Worm (Caenorhabditis elegans) whole organism, L3 larva: ENCODE measurements around the gene F41C3.11.

Experiments used
- elt-2 ChIP-seq: sonication (generic microtip); optimal IDR thresholded peaks from 2 replicates; lab custom pipeline; 2016; ENCODE audit warnings: missing genetic modification reagents, mild to moderate bottlenecking, missing genetic modification characterization, missing compliant biosample characterization
- hmg-11 ChIP-seq: sonication (generic microtip); optimal IDR thresholded peaks from 2 replicates; lab custom pipeline; 2016; ENCODE audit warnings: missing genetic modification characterization, missing compliant biosample characterization
- ztf-11 ChIP-seq: fragments of 150-350 bp; optimal IDR thresholded peaks from 2 replicates; lab custom pipeline; 2014; ENCODE audit warnings: missing biosample characterization, missing genetic modification characterization

ce11 chrII:4727769-4728168, 6.0 kb downstream of the F41C3.11 start, which contains the start of gene ttr-41:
- TF ChIP-seq hmg-11 (tag; lab: Kevin White, UChicago) (no peak), elt-2 (tag; lab: Kevin White, UChicago) (no peak), ztf-11 (tag; lab: Kevin White, UChicago) (no peak)
